Worm (Caenorhabditis elegans) whole organism, L3 larva: ENCODE results near the gene F36D4.4.

ENCODE experiments used
- ceh-9 ChIP-seq: sonication (generic microtip); optimal IDR thresholded peaks from 2 replicates; lab custom pipeline; 2018; ENCODE audit warnings: missing biosample characterization, missing genetic modification characterization
- nhr-12 ChIP-seq: fragments of 150-350 bp; optimal IDR thresholded peaks from 2 replicates; lab custom pipeline; 2014; ENCODE audit warnings: missing biosample characterization, missing genetic modification characterization
- nhr-23 ChIP-seq: fragments of 150-350 bp; optimal IDR thresholded peaks from 2 replicates; lab custom pipeline; 2014; ENCODE audit warnings: missing biosample characterization, missing genetic modification reagents, missing genetic modification characterization
- nhr-25 ChIP-seq: sonication (generic microtip); optimal IDR thresholded peaks from 2 replicates; lab custom pipeline; 2017; ENCODE audit warnings: missing biosample characterization, missing genetic modification characterization
- nhr-28 ChIP-seq: fragments of 150-350 bp; optimal IDR thresholded peaks from 2 replicates; lab custom pipeline; 2014; ENCODE audit warnings: missing biosample characterization, missing genetic modification characterization
- nhr-76 ChIP-seq: fragments of 150-350 bp; sonication (generic microtip); optimal IDR thresholded peaks from 5 replicates; lab custom pipeline; 2014; ENCODE audit warnings: missing biosample characterization, missing genetic modification characterization
- nhr-77 ChIP-seq: fragments of 150-350 bp; optimal IDR thresholded peaks from 2 replicates; lab custom pipeline; 2014; ENCODE audit warnings: missing biosample characterization, missing genetic modification characterization
- unc-62 ChIP-seq: fragments of 150-350 bp; sonication (generic microtip); optimal IDR thresholded peaks from 4 replicates; lab custom pipeline; 2014; ENCODE audit warnings: missing biosample characterization, missing genetic modification reagents, missing genetic modification characterization
- ztf-11 ChIP-seq: fragments of 150-350 bp; optimal IDR thresholded peaks from 2 replicates; lab custom pipeline; 2014; ENCODE audit warnings: missing biosample characterization, missing genetic modification characterization

ce11 chrV:9381846-9382363 lies 32.5 kb downstream of the F36D4.4 start, which contains the start of gene E02C12.12:
- no peak for TF ChIP-seq nhr-25 (tag; lab: Kevin White, UChicago)
- no peak for TF ChIP-seq unc-62 (GFP tag; lab: Kevin White, UChicago)
- TF ChIP-seq nhr-77 (tag; lab: Kevin White, UChicago), result no peak
- TF ChIP-seq nhr-12 (tag; lab: Kevin White, UChicago), result no peak
- TF ChIP-seq ceh-9 (tag; lab: Kevin White, UChicago), result no peak
- TF ChIP-seq ztf-11, result no peak
- no peak for TF ChIP-seq nhr-23 (tag; lab: Kevin White, UChicago)
- TF ChIP-seq nhr-28, result no peak
- no peak for TF ChIP-seq nhr-76
